Worm (Caenorhabditis elegans) whole organism, L4 larva: Measurements from ENCODE around the gene ZK512.2.
A peak's percentile ranks its signal among the peaks of the same experiment; 100 is the strongest.

Experiments used
- F26F4.8 ChIP-seq: fragments of 200-800 bp; sonication (Bioruptor generic); conservative IDR thresholded peaks from 2 replicates; pipeline ENCODE4 v1.3.6; 2022; ENCODE audit warnings: missing genetic modification characterization, missing compliant biosample characterization
- F37D6.2 ChIP-seq: sonication (generic microtip); optimal IDR thresholded peaks from 2 replicates; lab custom pipeline; 2016; ENCODE audit warnings: mild to moderate bottlenecking, missing genetic modification characterization, missing compliant biosample characterization
- F44E2.7 ChIP-seq: fragments of 200-800 bp; sonication (Bioruptor generic); IDR thresholded peaks from 2 replicates; pipeline ENCODE4 v2.1.2; 2022; ENCODE audit warnings: missing genetic modification characterization, missing compliant biosample characterization
- R02D3.7 ChIP-seq: fragments of 150-350 bp; sonication (generic microtip); optimal IDR thresholded peaks from 3 replicates; lab custom pipeline; 2014; ENCODE audit warnings: missing biosample characterization, missing genetic modification characterization
- Y5F2A.4 ChIP-seq: fragments of 200-800 bp; sonication (Bioruptor generic); optimal IDR thresholded peaks from 2 replicates; lab custom pipeline; 2018; ENCODE audit warnings: mild to moderate bottlenecking, missing genetic modification characterization, missing compliant biosample characterization
- arid-1 ChIP-seq: fragments of 200-800 bp; sonication (Bioruptor generic); conservative IDR thresholded peaks from 2 replicates; pipeline ENCODE4 v1.3.6; 2022; ENCODE audit warnings: missing genetic modification reagents, missing genetic modification characterization, missing compliant biosample characterization
- ceh-82 ChIP-seq: sonication (generic microtip); optimal IDR thresholded peaks from 2 replicates; lab custom pipeline; 2017; ENCODE audit warnings: missing biosample characterization, missing genetic modification characterization
- cey-2 ChIP-seq: sonication (generic microtip); optimal IDR thresholded peaks from 3 replicates; lab custom pipeline; 2017; ENCODE audit warnings: missing genetic modification characterization, mild to moderate bottlenecking, missing compliant biosample characterization, antibody characterized with exemption, borderline replicate concordance; ENCODE audit not compliant: insufficient read depth
- ctbp-1 ChIP-seq: fragments of 200-800 bp; sonication (Bioruptor generic); IDR thresholded peaks from 2 replicates; pipeline ENCODE4 v1.3.6; 2022; ENCODE audit warnings: missing genetic modification reagents, missing genetic modification characterization, missing compliant biosample characterization
- dmd-9 ChIP-seq: fragments of 200-800 bp; sonication (Bioruptor generic); IDR thresholded peaks from 2 replicates; pipeline ENCODE4 v1.3.6; 2022; ENCODE audit warnings: missing genetic modification reagents, missing genetic modification characterization, missing compliant biosample characterization
- dpl-1 ChIP-seq: fragments of 150-350 bp; optimal IDR thresholded peaks from 2 replicates; lab custom pipeline; 2014; ENCODE audit warnings: missing biosample characterization, missing genetic modification reagents, missing genetic modification characterization
- duxl-1 ChIP-seq: sonication (generic microtip); optimal IDR thresholded peaks from 2 replicates; lab custom pipeline; 2016; ENCODE audit warnings: mild to moderate bottlenecking, missing genetic modification characterization, moderate library complexity, missing compliant biosample characterization; ENCODE audit not compliant: poor library complexity
- egl-27 ChIP-seq: sonication (generic microtip); optimal IDR thresholded peaks from 3 replicates; lab custom pipeline; 2017; ENCODE audit warnings: missing biosample characterization, missing genetic modification reagents, missing genetic modification characterization
- fkh-10 ChIP-seq: fragments of 150-350 bp; optimal IDR thresholded peaks from 2 replicates; lab custom pipeline; 2014; ENCODE audit warnings: missing biosample characterization, missing genetic modification reagents, missing genetic modification characterization
- hif-1 ChIP-seq, 2 experiments: sonication (generic microtip); optimal IDR thresholded peaks; 2 replicates each; lab custom pipeline; 2016 to 2017; ENCODE audit warnings: missing compliant biosample characterization in 2 of 2, missing genetic modification characterization in 2 of 2, missing genetic modification reagents in 2 of 2, missing genotype in 2 of 2, mild to moderate bottlenecking in 1 of 2
- hlh-11 ChIP-seq: fragments of 200-800 bp; sonication (Bioruptor generic); optimal IDR thresholded peaks from 2 replicates; lab custom pipeline; 2018; ENCODE audit warnings: mild to moderate bottlenecking, missing genetic modification characterization, missing compliant biosample characterization
- hlh-30 ChIP-seq: sonication (generic microtip); optimal IDR thresholded peaks from 2 replicates; lab custom pipeline; 2017; ENCODE audit warnings: antibody characterized with exemption, mild to moderate bottlenecking, missing genetic modification characterization, missing compliant biosample characterization; ENCODE audit not compliant: insufficient read depth
- hmg-1.1 ChIP-seq: fragments of 200-800 bp; sonication (Bioruptor generic); IDR thresholded peaks from 2 replicates; pipeline ENCODE4 v1.3.6; 2022; ENCODE audit warnings: missing genetic modification reagents, missing genetic modification characterization, missing compliant biosample characterization
- lin-13 ChIP-seq: fragments of 150-350 bp; optimal IDR thresholded peaks from 2 replicates; lab custom pipeline; 2014; ENCODE audit warnings: missing biosample characterization, missing genetic modification reagents, missing genetic modification characterization
- lin-38 ChIP-seq: fragments of 200-800 bp; sonication (Bioruptor generic); IDR thresholded peaks from 2 replicates; pipeline ENCODE4 v1.3.6; 2022; ENCODE audit warnings: missing genetic modification reagents, missing genetic modification characterization, missing compliant biosample characterization
- lin-39 ChIP-seq: fragments of 150-350 bp; optimal IDR thresholded peaks from 2 replicates; lab custom pipeline; 2014; ENCODE audit warnings: missing biosample characterization, missing genetic modification reagents, missing genetic modification characterization
- lsy-2 ChIP-seq, 2 experiments: fragments of 150-350 bp in 1 of 2; sonication (generic microtip) in 1 of 2; optimal IDR thresholded peaks; 2 replicates each; lab custom pipeline; 2014 to 2017; ENCODE audit warnings: missing biosample characterization in 2 of 2, missing genetic modification characterization in 2 of 2
- madf-9 ChIP-seq: fragments of 200-800 bp; sonication (Bioruptor generic); conservative IDR thresholded peaks from 2 replicates; pipeline ENCODE4 v1.3.6; 2022; ENCODE audit warnings: missing genetic modification reagents, missing genetic modification characterization, missing compliant biosample characterization
- mep-1 ChIP-seq: fragments of 150-350 bp; sonication (generic microtip); optimal IDR thresholded peaks from 3 replicates; lab custom pipeline; 2014; ENCODE audit warnings: missing biosample characterization, missing genetic modification characterization
- mes-2 ChIP-seq: sonication (generic microtip); optimal IDR thresholded peaks from 2 replicates; lab custom pipeline; 2016; ENCODE audit warnings: missing genotype, mild to moderate bottlenecking, missing genetic modification characterization, missing compliant biosample characterization; ENCODE audit not compliant: poor library complexity, severe bottlenecking
- nhr-237 ChIP-seq: sonication (generic microtip); optimal IDR thresholded peaks from 2 replicates; lab custom pipeline; 2017; ENCODE audit warnings: missing biosample characterization, missing genetic modification characterization
- nhr-41 ChIP-seq: fragments of 200-800 bp; sonication (Bioruptor generic); IDR thresholded peaks from 2 replicates; pipeline ENCODE4 v1.3.6; 2022; ENCODE audit warnings: missing genetic modification reagents, missing genetic modification characterization, missing compliant biosample characterization
- nhr-48 ChIP-seq: sonication (generic microtip); optimal IDR thresholded peaks from 2 replicates; lab custom pipeline; 2016; ENCODE audit warnings: mild to moderate bottlenecking, missing genetic modification characterization, missing compliant biosample characterization
- nhr-77 ChIP-seq: fragments of 150-350 bp; optimal IDR thresholded peaks from 2 replicates; lab custom pipeline; 2014; ENCODE audit warnings: missing biosample characterization, missing genetic modification characterization
- pqm-1 ChIP-seq: sonication (generic microtip); optimal IDR thresholded peaks from 2 replicates; lab custom pipeline; 2017; ENCODE audit warnings: missing biosample characterization, missing genetic modification characterization
- skn-1 ChIP-seq: fragments of 150-350 bp; optimal IDR thresholded peaks from 2 replicates; lab custom pipeline; 2014; ENCODE audit warnings: missing biosample characterization, missing genetic modification characterization
- spr-1 ChIP-seq: sonication (generic microtip); optimal IDR thresholded peaks from 2 replicates; lab custom pipeline; 2016; ENCODE audit warnings: mild to moderate bottlenecking, missing genetic modification characterization, missing compliant biosample characterization
- unc-62 ChIP-seq, 3 experiments: fragments of 150-350 bp in 1 of 3; sonication (generic microtip); optimal IDR thresholded peaks in 2 of 3; peaks in 1 of 3; 1 replicate in 1 of 3; 2 replicates in 2 of 3; lab custom pipeline; 2014 to 2017; ENCODE audit warnings: missing biosample characterization in 3 of 3, missing genetic modification characterization in 3 of 3, missing genetic modification reagents in 3 of 3, missing genotype in 1 of 3

ZK512.2 gene

DNA sequence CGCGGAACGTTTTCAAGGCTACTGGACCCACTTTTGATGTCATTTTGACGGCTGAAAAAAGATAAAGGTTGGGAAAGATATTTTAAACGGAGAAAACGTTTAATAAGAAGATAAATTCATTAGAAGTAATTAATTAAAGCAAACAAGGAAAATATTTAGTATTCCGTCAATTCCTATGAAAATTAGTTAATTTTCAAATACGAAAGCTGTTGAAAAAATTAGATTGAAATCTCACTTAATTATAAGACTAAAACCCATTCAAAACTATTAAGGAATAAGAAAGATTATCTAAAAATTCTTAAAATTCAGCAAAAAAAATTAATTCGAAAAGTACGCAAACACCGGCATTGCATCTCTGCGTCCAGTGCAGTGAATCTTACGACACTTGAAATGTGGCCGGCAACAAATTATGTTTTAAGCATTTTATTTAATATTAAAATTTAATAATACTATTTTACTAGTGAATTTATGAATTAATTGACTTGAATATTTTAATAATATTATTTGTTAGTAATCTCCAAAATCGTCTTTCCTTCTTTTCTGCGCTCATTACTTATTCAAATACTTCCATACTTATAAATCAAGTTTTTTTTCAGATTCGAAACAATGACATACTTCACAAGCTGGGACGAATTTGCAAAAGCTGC is at the start of gene ZK512.2, which contains the start of gene ZK512.4:
Gene ZK512.2, minus strand, starts transcription at position 51 of the 647 bp plus-strand sequence.
Gene ZK512.4, plus strand, starts transcription at position 597 of the 647 bp plus-strand sequence.
- TF ChIP-seq mes-2 (tag; lab: Kevin White, UChicago) (peak; percentile 60), cey-2 (tag; lab: Kevin White, UChicago) (no peak), hmg-1.1 (no peak), lsy-2 (tag; optimal IDR thresholded peaks at IDR 0.05; lab: Kevin White, UChicago) (peak in 1 of 2 experiments; percentile 57), ceh-82 (tag; lab: Kevin White, UChicago) (no peak), egl-27 (tag; lab: Kevin White, UChicago) (no peak), lin-39 (tag; lab: Kevin White, UChicago) (no peak), hif-1 (tag; optimal IDR thresholded peaks at IDR 0.05; lab: Kevin White, UChicago) (no peak), dpl-1 (GFP tag; lab: Kevin White, UChicago) (peak; percentile 41), hlh-30 (tag; lab: Kevin White, UChicago) (peak; percentile 10), mep-1 (tag; lab: Kevin White, UChicago) (no peak), lin-13 (GFP tag; lab: Kevin White, UChicago) (no peak), nhr-77 (no peak), fkh-10 (GFP tag; lab: Kevin White, UChicago) (no peak)

ce11 chrIII:9191091-9191490 is 46.5 kb upstream of the ZK512.2 start, which contains the start of gene cls-3:
Gene cls-3 (minus strand): TSS chrIII:9191109.
- no peak for TF ChIP-seq dmd-9 (GFP tag; lab: Robert Waterston, UW)
- TF ChIP-seq mes-2 (tag; lab: Kevin White, UChicago), result peak; percentile 88
- TF ChIP-seq dpl-1 (GFP tag; lab: Kevin White, UChicago), result peak; percentile 90

ce11 chrIII:9185722-9186121 is 41.1 kb upstream of the ZK512.2 start, which contains the start of gene ZC84.7:
Gene ZC84.7 (plus strand): TSS chrIII:9186022.
- TF ChIP-seq madf-9 (GFP tag; lab: Robert Waterston, UW), result no peak
- TF ChIP-seq spr-1 (tag; lab: Kevin White, UChicago), result no peak
- no peak for TF ChIP-seq nhr-48 (tag; lab: Kevin White, UChicago)
- TF ChIP-seq skn-1, result no peak
- no peak for TF ChIP-seq arid-1
- TF ChIP-seq R02D3.7 (tag; lab: Kevin White, UChicago), result no peak
- no peak for TF ChIP-seq F26F4.8 (GFP tag; lab: Robert Waterston, UW)
- TF ChIP-seq nhr-237 (tag; lab: Kevin White, UChicago), result no peak
- no peak for TF ChIP-seq ceh-82 (tag; lab: Kevin White, UChicago)
- no peak for TF ChIP-seq hif-1 (tag; optimal IDR thresholded peaks at IDR 0.05; lab: Kevin White, UChicago)
- no peak for TF ChIP-seq ctbp-1 (GFP tag; lab: Robert Waterston, UW)
- no peak for TF ChIP-seq hlh-11 (tag; lab: Kevin White, UChicago)
- TF ChIP-seq Y5F2A.4 (GFP tag; lab: Kevin White, UChicago), result no peak
- TF ChIP-seq nhr-41 (GFP tag; lab: Robert Waterston, UW), result no peak
- TF ChIP-seq dmd-9 (GFP tag; lab: Robert Waterston, UW), result no peak
- TF ChIP-seq fkh-10 (GFP tag; lab: Kevin White, UChicago), result no peak

- peak in 1 of 2 experiments; percentile 38 for TF ChIP-seq unc-62 (GFP tag; optimal IDR thresholded peaks at IDR 0.05 in 1 of 2; lab: Kevin White, UChicago)
- no peak for TF ChIP-seq unc-62 (tag; optimal IDR thresholded peaks at IDR 0.05; lab: Kevin White, UChicago)
- TF ChIP-seq F37D6.2 (tag; lab: Kevin White, UChicago), result no peak
- no peak for TF ChIP-seq lin-39 (tag; lab: Kevin White, UChicago)
- no peak for TF ChIP-seq lin-38
- no peak for TF ChIP-seq F44E2.7 (GFP tag; lab: Robert Waterston, UW)
- TF ChIP-seq pqm-1 (tag; lab: Kevin White, UChicago), result no peak
- TF ChIP-seq duxl-1 (tag; lab: Kevin White, UChicago), result no peak
Measured at ce11 chrIII:9181246-9181645, 36.7 kb upstream of the ZK512.2 start, which contains the start of gene tax-4. Gene tax-4 (plus strand): TSS chrIII:9181546.
